Fruit fly (Drosophila melanogaster): ENCODE measurements around the gene CG7214.
A peak's percentile ranks its signal among the peaks of the same experiment; 100 is the strongest.

- TF ChIP-seq CG1620 (GFP tag; optimal IDR thresholded peaks at IDR 0.05): no peak
- TF ChIP-seq CG5204 (GFP tag; optimal IDR thresholded peaks at IDR 0.05): no peak
- TF ChIP-seq pad (GFP tag; optimal IDR thresholded peaks at IDR 0.05): no peak
- peak; percentile 24 for TF ChIP-seq kay (GFP tag; ENCODE audit: borderline replicate concordance)
- no peak for TF ChIP-seq Hr96 (GFP tag; optimal IDR thresholded peaks at IDR 0.05)
- no peak for TF ChIP-seq CG11617 (GFP tag; optimal IDR thresholded peaks at IDR 0.05)
- no peak for TF ChIP-seq Mnt (GFP tag; optimal IDR thresholded peaks at IDR 0.05)
- TF ChIP-seq tj (GFP tag; optimal IDR thresholded peaks at IDR 0.05): no peak
- no peak for TF ChIP-seq CG12768 (GFP tag; optimal IDR thresholded peaks at IDR 0.05)
- TF ChIP-seq cnc (optimal IDR thresholded peaks at IDR 0.05): no peak
- no peak for TF ChIP-seq CG7045 (GFP tag; optimal IDR thresholded peaks at IDR 0.05)
- TF ChIP-seq CG7101 (tag; optimal IDR thresholded peaks at IDR 0.05): no peak
- TF ChIP-seq Clk (GFP tag; optimal IDR thresholded peaks at IDR 0.05): no peak
- no peak for TF ChIP-seq Crg-1 (GFP tag; optimal IDR thresholded peaks at IDR 0.05)
Measured at dm6 chr2L:7703534-7703933, 41.1 kb downstream of the CG7214 start.

Measured in whole organism, adult.